Worm (Caenorhabditis elegans) whole organism, L4 larva: ENCODE results near the gene B0513.4.

Source experiments
- F37D6.2 ChIP-seq: sonication (generic microtip); optimal IDR thresholded peaks from 2 replicates; lab custom pipeline; 2016; ENCODE audit warnings: mild to moderate bottlenecking, missing genetic modification characterization, missing compliant biosample characterization
- Y105C5A.15 ChIP-seq: fragments of 200-800 bp; sonication (Bioruptor generic); IDR thresholded peaks from 2 replicates; pipeline ENCODE4 v1.3.6; 2022; ENCODE audit warnings: missing genetic modification characterization, missing compliant biosample characterization
- Y75B8A.6 ChIP-seq: fragments of 200-800 bp; sonication (Bioruptor generic); IDR thresholded peaks from 2 replicates; pipeline ENCODE4 v1.3.6; 2022; ENCODE audit warnings: missing genetic modification reagents, missing genetic modification characterization, missing compliant biosample characterization
- ZK337.2 ChIP-seq: fragments of 200-800 bp; sonication (Bioruptor generic); IDR thresholded peaks from 2 replicates; pipeline ENCODE4 v1.3.6; 2022; ENCODE audit warnings: missing genetic modification reagents, missing genetic modification characterization, missing compliant biosample characterization
- ZK546.5 ChIP-seq, 2 experiments: sonication (generic microtip); optimal IDR thresholded peaks; 2 replicates each; lab custom pipeline; 2017; ENCODE audit warnings: missing biosample characterization in 2 of 2, missing genetic modification characterization in 2 of 2
- aha-1 ChIP-seq: fragments of 150-350 bp; peaks from one replicate; lab custom pipeline; 2014; ENCODE audit warnings: missing biosample characterization, missing genetic modification characterization
- arid-1 ChIP-seq: fragments of 200-800 bp; sonication (Bioruptor generic); conservative IDR thresholded peaks from 2 replicates; pipeline ENCODE4 v1.3.6; 2022; ENCODE audit warnings: missing genetic modification reagents, missing genetic modification characterization, missing compliant biosample characterization
- attf-4 ChIP-seq: sonication (generic microtip); optimal IDR thresholded peaks from 3 replicates; lab custom pipeline; 2017; ENCODE audit warnings: missing biosample characterization, missing genetic modification characterization
- ceh-44 ChIP-seq: fragments of 200-800 bp; sonication (Bioruptor generic); IDR thresholded peaks from 2 replicates; pipeline ENCODE4 v1.3.6; 2022; ENCODE audit warnings: missing genetic modification reagents, missing genetic modification characterization, missing compliant biosample characterization
- ceh-82 ChIP-seq: sonication (generic microtip); optimal IDR thresholded peaks from 2 replicates; lab custom pipeline; 2017; ENCODE audit warnings: missing biosample characterization, missing genetic modification characterization
- ces-1 ChIP-seq: fragments of 150-350 bp; sonication (generic microtip); optimal IDR thresholded peaks from 4 replicates; lab custom pipeline; 2014; ENCODE audit warnings: missing biosample characterization, missing genetic modification reagents, missing genetic modification characterization
- daf-12 ChIP-seq: fragments of 150-350 bp; optimal IDR thresholded peaks from 2 replicates; lab custom pipeline; 2014; ENCODE audit warnings: missing biosample characterization, missing genetic modification reagents, missing genetic modification characterization
- daf-16 ChIP-seq, 3 experiments: sonication (generic microtip); optimal IDR thresholded peaks; 2 replicates each; lab custom pipeline; 2016 to 2017; ENCODE audit warnings: missing genetic modification characterization in 3 of 3, missing genetic modification reagents in 3 of 3, mild to moderate bottlenecking in 2 of 3, missing compliant biosample characterization in 2 of 3, missing biosample characterization in 1 of 3, moderate library complexity in 1 of 3
- dmd-6 ChIP-seq: fragments of 200-800 bp; sonication (Bioruptor generic); IDR thresholded peaks from 2 replicates; pipeline ENCODE4 v1.3.6; 2022; ENCODE audit warnings: missing genetic modification reagents, missing genetic modification characterization, missing compliant biosample characterization
- dmd-8 ChIP-seq: fragments of 200-800 bp; sonication (Bioruptor generic); IDR thresholded peaks from 2 replicates; pipeline ENCODE4 v1.3.6; 2022; ENCODE audit warnings: missing genetic modification characterization, missing compliant biosample characterization
- dmd-9 ChIP-seq: fragments of 200-800 bp; sonication (Bioruptor generic); IDR thresholded peaks from 2 replicates; pipeline ENCODE4 v1.3.6; 2022; ENCODE audit warnings: missing genetic modification reagents, missing genetic modification characterization, missing compliant biosample characterization
- dpl-1 ChIP-seq: fragments of 150-350 bp; optimal IDR thresholded peaks from 2 replicates; lab custom pipeline; 2014; ENCODE audit warnings: missing biosample characterization, missing genetic modification reagents, missing genetic modification characterization
- duxl-1 ChIP-seq: sonication (generic microtip); optimal IDR thresholded peaks from 2 replicates; lab custom pipeline; 2016; ENCODE audit warnings: mild to moderate bottlenecking, missing genetic modification characterization, moderate library complexity, missing compliant biosample characterization; ENCODE audit not compliant: poor library complexity
- egl-27 ChIP-seq: sonication (generic microtip); optimal IDR thresholded peaks from 3 replicates; lab custom pipeline; 2017; ENCODE audit warnings: missing biosample characterization, missing genetic modification reagents, missing genetic modification characterization
- egl-43 ChIP-seq: fragments of 200-800 bp; sonication (Bioruptor generic); IDR thresholded peaks from 2 replicates; pipeline ENCODE4 v1.3.6; 2022; ENCODE audit warnings: missing genetic modification reagents, missing genetic modification characterization, missing compliant biosample characterization
- fkh-10 ChIP-seq: fragments of 150-350 bp; optimal IDR thresholded peaks from 2 replicates; lab custom pipeline; 2014; ENCODE audit warnings: missing biosample characterization, missing genetic modification reagents, missing genetic modification characterization
- gei-8 ChIP-seq: fragments of 200-800 bp; sonication (Bioruptor generic); optimal IDR thresholded peaks from 2 replicates; lab custom pipeline; 2018; ENCODE audit warnings: mild to moderate bottlenecking, missing genetic modification characterization, missing compliant biosample characterization
- hif-1 ChIP-seq, 2 experiments: sonication (generic microtip); optimal IDR thresholded peaks; 2 replicates each; lab custom pipeline; 2016 to 2017; ENCODE audit warnings: missing compliant biosample characterization in 2 of 2, missing genetic modification characterization in 2 of 2, missing genetic modification reagents in 2 of 2, missing genotype in 2 of 2, mild to moderate bottlenecking in 1 of 2
- hlh-11 ChIP-seq: fragments of 200-800 bp; sonication (Bioruptor generic); optimal IDR thresholded peaks from 2 replicates; lab custom pipeline; 2018; ENCODE audit warnings: mild to moderate bottlenecking, missing genetic modification characterization, missing compliant biosample characterization
- hlh-30 ChIP-seq: sonication (generic microtip); optimal IDR thresholded peaks from 2 replicates; lab custom pipeline; 2017; ENCODE audit warnings: antibody characterized with exemption, mild to moderate bottlenecking, missing genetic modification characterization, missing compliant biosample characterization; ENCODE audit not compliant: insufficient read depth
- jun-1 ChIP-seq: fragments of 150-350 bp; optimal IDR thresholded peaks from 2 replicates; lab custom pipeline; 2014; ENCODE audit warnings: missing biosample characterization, missing genetic modification reagents, missing genetic modification characterization
- lin-1 ChIP-seq: fragments of 200-800 bp; sonication (Bioruptor generic); IDR thresholded peaks from 2 replicates; pipeline ENCODE4 v1.3.6; 2022; ENCODE audit warnings: missing genetic modification reagents, missing genetic modification characterization, missing compliant biosample characterization
- lsy-2 ChIP-seq, 2 experiments: fragments of 150-350 bp in 1 of 2; sonication (generic microtip) in 1 of 2; optimal IDR thresholded peaks; 2 replicates each; lab custom pipeline; 2014 to 2017; ENCODE audit warnings: missing biosample characterization in 2 of 2, missing genetic modification characterization in 2 of 2
- mdl-1 ChIP-seq, 2 experiments: fragments of 150-350 bp in 1 of 2; sonication (generic microtip) in 1 of 2; optimal IDR thresholded peaks; 2 replicates each; lab custom pipeline; 2014 to 2017; ENCODE audit warnings: missing biosample characterization in 2 of 2, missing genetic modification characterization in 2 of 2
- mdt-29 ChIP-seq: fragments of 200-800 bp; sonication (Bioruptor generic); IDR thresholded peaks from 2 replicates; pipeline ENCODE4 v1.3.6; 2022; ENCODE audit warnings: missing genetic modification reagents, missing genetic modification characterization, missing compliant biosample characterization
- mep-1 ChIP-seq: fragments of 150-350 bp; sonication (generic microtip); optimal IDR thresholded peaks from 3 replicates; lab custom pipeline; 2014; ENCODE audit warnings: missing biosample characterization, missing genetic modification characterization
- mes-2 ChIP-seq: sonication (generic microtip); optimal IDR thresholded peaks from 2 replicates; lab custom pipeline; 2016; ENCODE audit warnings: missing genotype, mild to moderate bottlenecking, missing genetic modification characterization, missing compliant biosample characterization; ENCODE audit not compliant: poor library complexity, severe bottlenecking
- mxl-2 ChIP-seq: fragments of 200-800 bp; sonication (Bioruptor generic); conservative IDR thresholded peaks from 2 replicates; pipeline ENCODE4 v1.3.6; 2022; ENCODE audit warnings: missing genetic modification reagents, missing genetic modification characterization, missing compliant biosample characterization
- mxl-3 ChIP-seq: fragments of 200-800 bp; sonication (Bioruptor generic); optimal IDR thresholded peaks from 2 replicates; lab custom pipeline; 2018; ENCODE audit warnings: mild to moderate bottlenecking, missing genetic modification characterization, missing compliant biosample characterization
- nhr-111 ChIP-seq: fragments of 200-800 bp; sonication (Bioruptor generic); optimal IDR thresholded peaks from 2 replicates; lab custom pipeline; 2018; ENCODE audit warnings: mild to moderate bottlenecking, missing genetic modification characterization, missing compliant biosample characterization
- nhr-237 ChIP-seq: sonication (generic microtip); optimal IDR thresholded peaks from 2 replicates; lab custom pipeline; 2017; ENCODE audit warnings: missing biosample characterization, missing genetic modification characterization
- nhr-42 ChIP-seq: fragments of 200-800 bp; sonication (Bioruptor generic); IDR thresholded peaks from 2 replicates; pipeline ENCODE4 v1.3.6; 2022; ENCODE audit warnings: missing genetic modification characterization, missing compliant biosample characterization
- nhr-76 ChIP-seq: fragments of 150-350 bp; optimal IDR thresholded peaks from 2 replicates; lab custom pipeline; 2014; ENCODE audit warnings: missing biosample characterization, missing genetic modification characterization
- nhr-77 ChIP-seq: fragments of 150-350 bp; optimal IDR thresholded peaks from 2 replicates; lab custom pipeline; 2014; ENCODE audit warnings: missing biosample characterization, missing genetic modification characterization
- pha-4 ChIP-seq, 2 experiments: fragments of 150-350 bp in 1 of 2; fragments of 200-800 bp in 1 of 2; sonication (Bioruptor generic) in 1 of 2; IDR thresholded peaks in 1 of 2; optimal IDR thresholded peaks in 1 of 2; 2 replicates each; pipeline versions ENCODE4 v1.3.6 to Lab custom; 2014 to 2022; ENCODE audit warnings: missing genetic modification characterization in 2 of 2, missing genetic modification reagents in 2 of 2, missing biosample characterization in 1 of 2, missing compliant biosample characterization in 1 of 2
- sdz-12 ChIP-seq: fragments of 200-800 bp; sonication (Bioruptor generic); optimal IDR thresholded peaks from 2 replicates; lab custom pipeline; 2018; ENCODE audit warnings: mild to moderate bottlenecking, missing genetic modification characterization, missing compliant biosample characterization
- set-16 ChIP-seq: fragments of 200-800 bp; sonication (Bioruptor generic); IDR thresholded peaks from 2 replicates; pipeline ENCODE4 v1.3.6; 2022; ENCODE audit warnings: missing genetic modification reagents, missing genetic modification characterization, missing compliant biosample characterization
- snpc-1.2 ChIP-seq: fragments of 200-800 bp; sonication (Bioruptor generic); IDR thresholded peaks from 2 replicates; pipeline ENCODE4 v1.3.6; 2022; ENCODE audit warnings: missing genetic modification reagents, missing genetic modification characterization, missing compliant biosample characterization
- snpc-4 ChIP-seq: fragments of 150-350 bp; optimal IDR thresholded peaks from 2 replicates; lab custom pipeline; 2014; ENCODE audit warnings: missing biosample characterization, missing genetic modification characterization
- tag-97 ChIP-seq: fragments of 200-800 bp; sonication (Bioruptor generic); IDR thresholded peaks from 2 replicates; pipeline ENCODE4 v1.3.6; 2022; ENCODE audit warnings: missing genetic modification characterization, missing compliant biosample characterization
- tra-1 ChIP-seq: fragments of 200-800 bp; sonication (Bioruptor generic); IDR thresholded peaks from 2 replicates; pipeline ENCODE4 v1.3.6; 2022; ENCODE audit warnings: missing genetic modification reagents, missing genetic modification characterization, missing compliant biosample characterization
- unc-39 ChIP-seq: sonication (generic microtip); optimal IDR thresholded peaks from 2 replicates; lab custom pipeline; 2017; ENCODE audit warnings: missing biosample characterization, missing genetic modification characterization
- zfp-2 ChIP-seq: sonication (generic microtip); optimal IDR thresholded peaks from 2 replicates; lab custom pipeline; 2016; ENCODE audit warnings: mild to moderate bottlenecking, missing genetic modification characterization, missing compliant biosample characterization
- ztf-11 ChIP-seq: fragments of 150-350 bp; optimal IDR thresholded peaks from 2 replicates; lab custom pipeline; 2014; ENCODE audit warnings: missing biosample characterization, missing genetic modification characterization

The B0513.4 gene

ce11 chrIV:13881754-13882275, 1.9 kb downstream of the B0513.4 start, which contains the start of gene rpl-29 (continued):
- TF ChIP-seq daf-12 = no peak
- peak; percentile 65; the same call in 1 of the 2 replicates for TF ChIP-seq pha-4 (GFP tag; IDR thresholded peaks at IDR 0.05; lab: Robert Waterston, UW)
- no peak for TF ChIP-seq pha-4 (tag; optimal IDR thresholded peaks at IDR 0.05; lab: Kevin White, UChicago)
- no peak for TF ChIP-seq set-16
- TF ChIP-seq egl-27 (tag; lab: Kevin White, UChicago) = no peak
- peak; percentile 91 for TF ChIP-seq mep-1 (tag; lab: Kevin White, UChicago)
- peak; percentile 22 for TF ChIP-seq F37D6.2 (tag; lab: Kevin White, UChicago)
- TF ChIP-seq egl-43 (GFP tag; lab: Robert Waterston, UW) = no peak
- TF ChIP-seq mdl-1 (tag; optimal IDR thresholded peaks at IDR 0.05; lab: Kevin White, UChicago) = peak in 1 of 2 experiments; percentile 34
- no peak for TF ChIP-seq jun-1 (tag; lab: Kevin White, UChicago)
- no peak for TF ChIP-seq attf-4 (tag; lab: Kevin White, UChicago)
- no peak for TF ChIP-seq ceh-82 (tag; lab: Kevin White, UChicago)
- TF ChIP-seq mxl-3 (GFP tag; lab: Kevin White, UChicago) = no peak
- peak in 1 of 2 experiments; percentile 70 for TF ChIP-seq hif-1 (tag; optimal IDR thresholded peaks at IDR 0.05; lab: Kevin White, UChicago)
- no peak for TF ChIP-seq ZK337.2 (GFP tag; lab: Robert Waterston, UW)
- TF ChIP-seq lsy-2 (tag; optimal IDR thresholded peaks at IDR 0.05; lab: Kevin White, UChicago) = peak; percentile 96 to 99
- peak; percentile 91 for TF ChIP-seq aha-1 (tag; lab: Kevin White, UChicago)
- no peak for TF ChIP-seq gei-8 (GFP tag; lab: Kevin White, UChicago)
- TF ChIP-seq ceh-44 = no peak
- TF ChIP-seq mdt-29 (GFP tag; lab: Robert Waterston, UW) = peak; percentile 88
- TF ChIP-seq nhr-111 (GFP tag; lab: Kevin White, UChicago) = no peak
- no peak for TF ChIP-seq sdz-12 (GFP tag; lab: Kevin White, UChicago)
- TF ChIP-seq unc-39 (tag; lab: Kevin White, UChicago) = no peak
- TF ChIP-seq nhr-76 (tag; lab: Kevin White, UChicago) = no peak
- peak; percentile 63; the same call in 1 of the 2 replicates for TF ChIP-seq lin-1 (GFP tag; lab: Robert Waterston, UW)
- no peak for TF ChIP-seq zfp-2
- TF ChIP-seq ZK546.5 (tag; optimal IDR thresholded peaks at IDR 0.05; lab: Kevin White, UChicago) = no peak
- peak; percentile 76 for TF ChIP-seq arid-1 (GFP tag; lab: Robert Waterston, UW)
- peak; percentile 56; the same call in 1 of the 2 replicates for TF ChIP-seq dmd-9
- TF ChIP-seq tag-97 (GFP tag; lab: Robert Waterston, UW) = no peak
- no peak for TF ChIP-seq nhr-237 (tag; lab: Kevin White, UChicago)
- TF ChIP-seq duxl-1 = peak; percentile 68
- peak; percentile 80 for TF ChIP-seq dpl-1 (GFP tag; lab: Kevin White, UChicago)
- TF ChIP-seq Y105C5A.15 = no peak
- TF ChIP-seq dmd-6 (GFP tag; lab: Robert Waterston, UW) = peak; percentile 65
- TF ChIP-seq mxl-2 (GFP tag; lab: Robert Waterston, UW) = no peak
- no peak for TF ChIP-seq ztf-11 (tag; lab: Kevin White, UChicago)
- TF ChIP-seq nhr-42 (GFP tag; lab: Robert Waterston, UW) = 0 out of 2 replicates have a peak, but pooled peaks have one; percentile 64
- TF ChIP-seq fkh-10 (GFP tag; lab: Kevin White, UChicago) = peak; percentile 72
- TF ChIP-seq snpc-1.2 (GFP tag; lab: Robert Waterston, UW) = peak; percentile 98
- TF ChIP-seq hlh-30 = peak; percentile 90
- TF ChIP-seq dmd-8 (GFP tag; lab: Robert Waterston, UW) = no peak
- TF ChIP-seq snpc-4 (tag; lab: Kevin White, UChicago) = no peak
- no peak for TF ChIP-seq tra-1 (GFP tag; lab: Robert Waterston, UW)
- TF ChIP-seq mes-2 (tag; lab: Kevin White, UChicago) = peak; percentile 89
- TF ChIP-seq ces-1 (GFP tag; lab: Kevin White, UChicago) = no peak
- TF ChIP-seq nhr-77 = peak; percentile 50
- TF ChIP-seq hlh-11 (tag; lab: Kevin White, UChicago) = peak; percentile 84
- TF ChIP-seq daf-16 (GFP tag; optimal IDR thresholded peaks at IDR 0.05; lab: Kevin White, UChicago) = no peak
- TF ChIP-seq daf-16 (tag; optimal IDR thresholded peaks at IDR 0.05; lab: Kevin White, UChicago) = peak; percentile 63
- TF ChIP-seq Y75B8A.6 (GFP tag; lab: Robert Waterston, UW) = no peak
